Fruit fly (Drosophila melanogaster) Kc167 (cell line): ENCODE data around the gene Pgd.

Experiments used
- Myc ChIP-seq: fragments of >200 bp; optimal IDR thresholded peaks from 2 replicates; lab custom pipeline; 2017; ENCODE audit warnings: missing external identifiers
- Sin3A ChIP-seq: fragments of >200 bp; optimal IDR thresholded peaks from 2 replicates; lab custom pipeline; 2018; ENCODE audit warnings: missing external identifiers
- h ChIP-seq: fragments of >200 bp; optimal IDR thresholded peaks from 3 replicates; lab custom pipeline; 2018; ENCODE audit warnings: missing external identifiers
- insv ChIP-seq: fragments of >200 bp; optimal IDR thresholded peaks from 3 replicates; lab custom pipeline; 2018; ENCODE audit warnings: missing external identifiers
- psq ChIP-seq: fragments of >200 bp; optimal IDR thresholded peaks from 2 replicates; lab custom pipeline; 2017; ENCODE audit warnings: missing external identifiers
- ttk ChIP-seq: sonication (Bioruptor generic); optimal IDR thresholded peaks from 2 replicates; lab custom pipeline; 2017; ENCODE audit warnings: missing external identifiers

- TF ChIP-seq h (lab: Kevin White, UChicago), result no peak
- no peak for TF ChIP-seq insv (lab: Kevin White, UChicago)
- no peak for TF ChIP-seq psq (lab: Kevin White, UChicago)
- no peak for TF ChIP-seq Sin3A (lab: Kevin White, UChicago)
- TF ChIP-seq Myc (lab: Kevin White, UChicago), result no peak
- no peak for TF ChIP-seq ttk (lab: Kevin White, UChicago)
Observed at dm6 chrX:2184563-2184962, 39.6 kb downstream of the Pgd start, which contains the start of the genes Nmd3 and CG17776.
